Fruit fly (Drosophila melanogaster) whole organism, embryonic: ENCODE data around the gene CG14022.

Source experiments
- Blimp-1 ChIP-seq: fragments of 200-800 bp; sonication (Bioruptor generic); optimal IDR thresholded peaks from 3 replicates; lab custom pipeline; 2018; ENCODE audit warnings: missing biosample characterization, missing genetic modification characterization, mild to moderate bottlenecking, moderate library complexity, missing genetic modification reagents
- CG10321 ChIP-seq: fragments of 200-800 bp; sonication (Bioruptor generic); IDR thresholded peaks from 2 replicates; pipeline ENCODE4 v1.3.6; 2022; ENCODE audit warnings: missing biosample characterization, missing genetic modification characterization
- CG10959 ChIP-seq: fragments of 200-800 bp; sonication (Bioruptor generic); IDR thresholded peaks from 2 replicates; pipeline ENCODE4 v1.3.6; 2022; ENCODE audit warnings: missing biosample characterization, missing genetic modification characterization
- CG12071 ChIP-seq: fragments of 200-800 bp; sonication (Bioruptor generic); optimal IDR thresholded peaks from 3 replicates; lab custom pipeline; 2018; ENCODE audit warnings: missing biosample characterization, mild to moderate bottlenecking, missing genetic modification characterization
- CG16813 ChIP-seq: fragments of 200-800 bp; sonication (Bioruptor generic); IDR thresholded peaks from 3 replicates; pipeline ENCODE4 v1.3.6; 2022; ENCODE audit warnings: missing biosample characterization, missing genetic modification characterization; ENCODE audit not compliant: partially characterized antibody
- CG16863 ChIP-seq: fragments of 200-800 bp; sonication (Bioruptor generic); optimal IDR thresholded peaks from 3 replicates; lab custom pipeline; 2016; ENCODE audit warnings: missing biosample characterization, missing genetic modification characterization
- CG17186 ChIP-seq: fragments of 200-800 bp; sonication (Bioruptor generic); optimal IDR thresholded peaks from 3 replicates; lab custom pipeline; 2017; ENCODE audit warnings: missing biosample characterization, missing genetic modification reagents, missing genetic modification characterization
- CG17612 ChIP-seq: fragments of 200-800 bp; sonication (Bioruptor generic); IDR thresholded peaks from 2 replicates; pipeline ENCODE4 v1.3.6; 2022; ENCODE audit warnings: missing biosample characterization, missing genetic modification characterization
- CG17829 ChIP-seq: fragments of 200-800 bp; optimal IDR thresholded peaks from 2 replicates; lab custom pipeline; 2019; ENCODE audit warnings: missing biosample characterization, mild to moderate bottlenecking, missing genetic modification characterization, moderate library complexity
- CG18262 ChIP-seq: fragments of 200-800 bp; optimal IDR thresholded peaks from 3 replicates; lab custom pipeline; 2019; ENCODE audit warnings: missing biosample characterization, mild to moderate bottlenecking, missing genetic modification characterization, moderate library complexity
- CG2875 ChIP-seq: fragments of 200-800 bp; sonication (Bioruptor generic); optimal IDR thresholded peaks from 2 replicates; lab custom pipeline; 2017; ENCODE audit warnings: missing biosample characterization, mild to moderate bottlenecking, missing genetic modification characterization, missing genetic modification reagents
- CG31224 ChIP-seq: fragments of 200-800 bp; sonication (Bioruptor generic); IDR thresholded peaks from 2 replicates; pipeline ENCODE4 v1.3.6; 2022; ENCODE audit warnings: missing biosample characterization, missing genetic modification characterization
- CG3281 ChIP-seq: fragments of 200-800 bp; sonication (Bioruptor generic); optimal IDR thresholded peaks from 3 replicates; lab custom pipeline; 2017; ENCODE audit warnings: missing biosample characterization, mild to moderate bottlenecking, missing genetic modification characterization
- CG4282 ChIP-seq: fragments of 200-800 bp; sonication (Bioruptor generic); optimal IDR thresholded peaks from 2 replicates; lab custom pipeline; 2016; ENCODE audit warnings: missing biosample characterization, missing genetic modification characterization
- CG4820 ChIP-seq: fragments of 200-800 bp; sonication (Bioruptor generic); optimal IDR thresholded peaks from 3 replicates; lab custom pipeline; 2016; ENCODE audit warnings: missing biosample characterization, missing genetic modification characterization
- CG5245 ChIP-seq: fragments of 200-800 bp; sonication (Bioruptor generic); optimal IDR thresholded peaks from 3 replicates; lab custom pipeline; 2016; ENCODE audit warnings: missing biosample characterization, missing genetic modification characterization
- CG5953 ChIP-seq: fragments of 200-800 bp; sonication (Bioruptor generic); IDR thresholded peaks from 2 replicates; pipeline ENCODE4 v1.3.6; 2022; ENCODE audit warnings: missing biosample characterization, missing genetic modification characterization
- CG6683 ChIP-seq: fragments of 200-800 bp; sonication (Bioruptor generic); optimal IDR thresholded peaks from 2 replicates; lab custom pipeline; 2017; ENCODE audit warnings: missing biosample characterization, mild to moderate bottlenecking, missing genetic modification characterization, missing genetic modification reagents
- CG8359 ChIP-seq: fragments of 200-800 bp; sonication (Bioruptor generic); optimal IDR thresholded peaks from 2 replicates; lab custom pipeline; 2017; ENCODE audit warnings: missing biosample characterization, mild to moderate bottlenecking, missing genetic modification characterization, borderline replicate concordance
- CG8388 ChIP-seq: fragments of 200-800 bp; sonication (Bioruptor generic); optimal IDR thresholded peaks from 2 replicates; lab custom pipeline; 2019; ENCODE audit warnings: missing biosample characterization, mild to moderate bottlenecking, missing genetic modification characterization, moderate library complexity
- CG8478 ChIP-seq: fragments of >200 bp; optimal IDR thresholded peaks from 2 replicates; lab custom pipeline; 2018
- CG8924 ChIP-seq: fragments of 200-800 bp; optimal IDR thresholded peaks from 3 replicates; lab custom pipeline; 2019; ENCODE audit warnings: missing biosample characterization, mild to moderate bottlenecking, missing genetic modification characterization, moderate library complexity
- CG9817 ChIP-seq: fragments of 200-800 bp; sonication (Bioruptor generic); optimal IDR thresholded peaks from 2 replicates; lab custom pipeline; 2018; ENCODE audit warnings: missing biosample characterization, mild to moderate bottlenecking, missing genetic modification characterization, moderate library complexity
- Chrac-16 ChIP-seq: fragments of 200-800 bp; sonication (Bioruptor generic); optimal IDR thresholded peaks from 3 replicates; lab custom pipeline; 2016; ENCODE audit warnings: missing biosample characterization, missing genetic modification characterization
- Dad ChIP-seq: fragments of 200-800 bp; sonication (Bioruptor generic); optimal IDR thresholded peaks from 3 replicates; lab custom pipeline; 2016; ENCODE audit warnings: missing biosample characterization, missing genetic modification characterization
- Deaf1 ChIP-seq: fragments of 200-800 bp; optimal IDR thresholded peaks from 3 replicates; lab custom pipeline; 2019; ENCODE audit warnings: missing biosample characterization, mild to moderate bottlenecking, missing genetic modification characterization, moderate library complexity
- Dll ChIP-seq: fragments of 200-800 bp; sonication (Bioruptor generic); IDR thresholded peaks from 4 replicates; pipeline ENCODE4 v1.3.6; 2022; ENCODE audit warnings: missing biosample characterization, missing genetic modification characterization; ENCODE audit not compliant: partially characterized antibody
- HHEX ChIP-seq: fragments of 200-800 bp; sonication (Bioruptor generic); optimal IDR thresholded peaks from 3 replicates; lab custom pipeline; 2017; ENCODE audit warnings: missing biosample characterization, mild to moderate bottlenecking, missing genetic modification characterization, missing genetic modification reagents
- HLH3B ChIP-seq: fragments of 200-800 bp; sonication (Bioruptor generic); IDR thresholded peaks from 2 replicates; pipeline ENCODE4 v1.3.6; 2022; ENCODE audit warnings: missing biosample characterization, missing genetic modification characterization
- Lim3 ChIP-seq: fragments of 200-800 bp; sonication (Bioruptor generic); IDR thresholded peaks from 2 replicates; pipeline ENCODE4 v1.3.6; 2022; ENCODE audit warnings: missing biosample characterization, missing genetic modification characterization
- NK7.1 ChIP-seq: fragments of 200-800 bp; sonication (Bioruptor generic); optimal IDR thresholded peaks from 3 replicates; lab custom pipeline; 2016; ENCODE audit warnings: missing biosample characterization, missing genetic modification characterization
- Oaz ChIP-seq: fragments of 200-800 bp; sonication (Bioruptor generic); IDR thresholded peaks from 2 replicates; pipeline ENCODE4 v1.3.6; 2022; ENCODE audit warnings: missing biosample characterization, missing genetic modification characterization
- az2 ChIP-seq: fragments of 200-800 bp; sonication (Bioruptor generic); optimal IDR thresholded peaks from 3 replicates; lab custom pipeline; 2016; ENCODE audit warnings: missing biosample characterization, missing genetic modification characterization
- chif ChIP-seq, 2 experiments: fragments of 200-800 bp; sonication (Bioruptor generic); optimal IDR thresholded peaks; 3 replicates each; lab custom pipeline; 2016; ENCODE audit warnings: missing biosample characterization in 2 of 2, missing genetic modification characterization in 2 of 2
- chn ChIP-seq: fragments of 200-800 bp; sonication (Bioruptor generic); optimal IDR thresholded peaks from 2 replicates; lab custom pipeline; 2016; ENCODE audit warnings: missing biosample characterization, missing genetic modification characterization
- crp ChIP-seq, 2 experiments: fragments of 200-800 bp; sonication (Bioruptor generic); optimal IDR thresholded peaks; 2 replicates in 1 of 2; 3 replicates in 1 of 2; lab custom pipeline; 2017; ENCODE audit warnings: missing biosample characterization in 2 of 2, missing genetic modification characterization in 2 of 2, mild to moderate bottlenecking in 1 of 2, moderate library complexity in 1 of 2
- cwo ChIP-seq: fragments of 200-800 bp; sonication (Bioruptor generic); optimal IDR thresholded peaks from 3 replicates; lab custom pipeline; 2017; ENCODE audit warnings: missing biosample characterization, missing genetic modification characterization, mild to moderate bottlenecking, moderate library complexity, missing genetic modification reagents
- dan ChIP-seq: fragments of 200-800 bp; sonication (Bioruptor generic); IDR thresholded peaks from 2 replicates; pipeline ENCODE4 v1.3.6; 2022; ENCODE audit warnings: missing biosample characterization, missing genetic modification characterization
- eve ChIP-seq, 2 experiments: fragments of >200 bp; optimal IDR thresholded peaks; 2 replicates each; lab custom pipeline; 2017; ENCODE audit warnings: missing biosample characterization in 2 of 2, missing genetic modification characterization in 2 of 2
- ewg ChIP-seq: fragments of 200-800 bp; sonication (Bioruptor generic); optimal IDR thresholded peaks from 3 replicates; lab custom pipeline; 2017; ENCODE audit warnings: mild to moderate bottlenecking, missing biosample characterization, missing genetic modification reagents, missing genetic modification characterization
- gro ChIP-seq: fragments of 200-800 bp; sonication (Bioruptor generic); optimal IDR thresholded peaks from 2 replicates; lab custom pipeline; 2016; ENCODE audit warnings: missing biosample characterization, missing genetic modification characterization
- gsb-n ChIP-seq: fragments of 200-800 bp; sonication (Bioruptor generic); optimal IDR thresholded peaks from 3 replicates; lab custom pipeline; 2018; ENCODE audit warnings: missing biosample characterization, mild to moderate bottlenecking, missing genetic modification characterization
- hth ChIP-seq: fragments of >200 bp; optimal IDR thresholded peaks from 2 replicates; lab custom pipeline; 2017; ENCODE audit warnings: inconsistent platforms
- kah ChIP-seq: fragments of 200-800 bp; sonication (Bioruptor generic); optimal IDR thresholded peaks from 2 replicates; lab custom pipeline; 2018; ENCODE audit warnings: missing biosample characterization, mild to moderate bottlenecking, missing genetic modification characterization
- oc ChIP-seq: fragments of 200-800 bp; sonication (Bioruptor generic); optimal IDR thresholded peaks from 2 replicates; lab custom pipeline; 2018; ENCODE audit warnings: missing biosample characterization, mild to moderate bottlenecking, missing genetic modification characterization, moderate library complexity
- rib ChIP-seq: fragments of 200-800 bp; sonication (Bioruptor generic); IDR thresholded peaks from 2 replicates; pipeline ENCODE4 v1.3.6; 2022; ENCODE audit warnings: missing biosample characterization, missing genetic modification characterization
- run ChIP-seq: fragments of 200-800 bp; sonication (Bioruptor generic); optimal IDR thresholded peaks from 3 replicates; lab custom pipeline; 2018; ENCODE audit warnings: missing biosample characterization, mild to moderate bottlenecking, missing genetic modification characterization
- tll ChIP-seq, 2 experiments: fragments of 200-800 bp in 1 of 2; fragments of >200 bp in 1 of 2; sonication (Bioruptor generic) in 1 of 2; optimal IDR thresholded peaks; 2 replicates each; lab custom pipeline; 2017 to 2019; ENCODE audit warnings: missing biosample characterization in 2 of 2, missing genetic modification characterization in 2 of 2, mild to moderate bottlenecking in 1 of 2, moderate library complexity in 1 of 2
- wek ChIP-seq: fragments of 200-800 bp; sonication (Bioruptor generic); optimal IDR thresholded peaks from 3 replicates; lab custom pipeline; 2018; ENCODE audit warnings: missing biosample characterization, mild to moderate bottlenecking, missing genetic modification characterization, moderate library complexity

The CG14022 gene

dm6 chr2L:5292977-5293513 lies 35.6 kb downstream of the CG14022 start (continued):
- TF ChIP-seq CG9817 (tag; lab: Kevin White, UChicago) (peak; percentile 5), NK7.1 (GFP tag; lab: Kevin White, UChicago) (peak; percentile 26), crp (GFP tag; optimal IDR thresholded peaks at IDR 0.05; lab: Kevin White, UChicago) (peak in 1 of 2 experiments; percentile 27), Dll (GFP tag; lab: Robert Waterston, UW) (no peak), ewg (peak; percentile 64), kah (GFP tag; lab: Kevin White, UChicago) (peak; percentile 58), Chrac-16 (peak; percentile 66), az2 (GFP tag; lab: Kevin White, UChicago) (peak; percentile 70), CG3281 (GFP tag; lab: Kevin White, UChicago) (peak; percentile 42), CG10321 (GFP tag; lab: Robert Waterston, UW) (peak; percentile 32; the same call in 1 of the 2 replicates), HLH3B (GFP tag; lab: Robert Waterston, UW) (peak; percentile 63), dan (no peak), CG16813 (GFP tag; lab: Robert Waterston, UW) (no peak), CG18262 (tag; lab: Kevin White, UChicago) (peak; percentile 90), wek (peak; percentile 50), eve (GFP tag; optimal IDR thresholded peaks at IDR 0.05; lab: Kevin White, UChicago) (peak in 1 of 2 experiments; percentile 80), cwo (peak; percentile 58), CG17186 (peak; percentile 63), CG2875 (GFP tag; lab: Kevin White, UChicago) (peak; percentile 55), CG4282 (GFP tag; lab: Kevin White, UChicago) (no peak), CG16863 (peak; percentile 72), CG6683 (peak; percentile 39), CG5953 (GFP tag; lab: Robert Waterston, UW) (no peak), gsb-n (tag; lab: Kevin White, UChicago) (peak; percentile 90), hth (lab: Kevin White, UChicago) (no peak), chif (GFP tag; optimal IDR thresholded peaks at IDR 0.05; lab: Kevin White, UChicago) (peak; percentile 74), CG4820 (peak; percentile 72), run (tag; lab: Kevin White, UChicago) (peak; percentile 37), CG8924 (tag; lab: Kevin White, UChicago) (peak; percentile 85), chn (peak; percentile 44), CG12071 (GFP tag; lab: Kevin White, UChicago) (peak; percentile 62), CG17612 (GFP tag; lab: Robert Waterston, UW) (no peak), CG5245 (GFP tag; lab: Kevin White, UChicago) (peak; percentile 55), CG8359 (peak; percentile 73), rib (GFP tag; lab: Robert Waterston, UW) (no peak), CG10959 (GFP tag; lab: Robert Waterston, UW) (peak; percentile 58; the same call in 1 of the 2 replicates), CG17829 (peak; percentile 87), Blimp-1 (GFP tag; lab: Kevin White, UChicago) (peak; percentile 84), CG8388 (GFP tag; lab: Kevin White, UChicago) (peak; percentile 85), CG8478 (peak; percentile 73), tll (GFP tag; optimal IDR thresholded peaks at IDR 0.05; lab: Kevin White, UChicago) (peak in 1 of 2 experiments; percentile 22), HHEX (GFP tag; lab: Kevin White, UChicago) (peak; percentile 64), Dad (GFP tag; lab: Kevin White, UChicago) (peak; percentile 44), Lim3 (GFP tag; lab: Robert Waterston, UW) (no peak), gro (peak; percentile 34), oc (tag; lab: Kevin White, UChicago) (peak; percentile 66), Deaf1 (tag; lab: Kevin White, UChicago) (peak; percentile 46), CG31224 (GFP tag; lab: Robert Waterston, UW) (no peak), Oaz (GFP tag; lab: Robert Waterston, UW) (no peak)
